Worm (Caenorhabditis elegans) whole organism, L3 larva: Measurements from ENCODE around the gene C06C6.8.

Experiments
- ceh-82 ChIP-seq: fragments of 150-350 bp; optimal IDR thresholded peaks from 2 replicates; lab custom pipeline; 2014; ENCODE audit warnings: missing biosample characterization, missing genetic modification characterization
- eor-1 ChIP-seq, 2 experiments: fragments of 150-350 bp; optimal IDR thresholded peaks; 2 replicates each; lab custom pipeline; 2014 to 2018; ENCODE audit warnings: missing biosample characterization in 2 of 2, missing genetic modification characterization in 2 of 2
- fos-1 ChIP-seq: fragments of 150-350 bp; optimal IDR thresholded peaks from 2 replicates; lab custom pipeline; 2014; ENCODE audit warnings: missing biosample characterization, missing genetic modification characterization
- jun-1 ChIP-seq: fragments of 150-350 bp; optimal IDR thresholded peaks from 2 replicates; lab custom pipeline; 2014; ENCODE audit warnings: missing biosample characterization, missing genetic modification reagents, missing genetic modification characterization
- lin-39 ChIP-seq: fragments of 150-350 bp; optimal IDR thresholded peaks from 2 replicates; lab custom pipeline; 2018; ENCODE audit warnings: missing biosample characterization, missing genetic modification reagents, missing genetic modification characterization
- nfya-1 ChIP-seq: sonication (generic microtip); optimal IDR thresholded peaks from 2 replicates; lab custom pipeline; 2017; ENCODE audit warnings: missing genetic modification characterization, mild to moderate bottlenecking, missing compliant biosample characterization, antibody characterized with exemption, moderate library complexity; ENCODE audit not compliant: insufficient read depth
- nhr-11 ChIP-seq: fragments of 150-350 bp; optimal IDR thresholded peaks from 2 replicates; lab custom pipeline; 2014; ENCODE audit warnings: missing biosample characterization, missing genetic modification characterization
- nhr-23 ChIP-seq: fragments of 150-350 bp; optimal IDR thresholded peaks from 2 replicates; lab custom pipeline; 2014; ENCODE audit warnings: missing biosample characterization, missing genetic modification reagents, missing genetic modification characterization
- unc-62 ChIP-seq: fragments of 150-350 bp; sonication (generic microtip); optimal IDR thresholded peaks from 4 replicates; lab custom pipeline; 2014; ENCODE audit warnings: missing biosample characterization, missing genetic modification reagents, missing genetic modification characterization

DNA sequence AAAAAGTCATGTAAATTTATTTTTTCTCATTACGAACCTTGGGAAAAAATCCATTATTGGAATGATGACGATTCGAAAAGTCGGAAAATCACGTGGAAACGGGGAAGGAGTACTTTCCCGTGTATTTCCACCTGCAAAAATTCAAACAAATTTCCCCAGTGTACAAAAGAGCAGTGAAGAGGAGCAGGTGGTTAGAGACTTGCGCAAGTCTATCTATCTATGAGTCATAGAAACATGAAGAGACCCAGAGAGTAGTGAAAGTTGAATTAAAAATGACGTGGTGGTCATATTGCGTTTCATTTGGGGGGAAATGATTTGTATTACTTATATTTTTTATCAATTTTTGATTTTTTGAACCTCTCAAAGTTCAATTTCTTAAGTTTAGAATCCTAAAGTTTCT lies 3.5 kb downstream of the C06C6.8 start, which contains the start of gene nhr-50:
- no peak for TF ChIP-seq nhr-11 (tag; lab: Kevin White, UChicago)
- TF ChIP-seq unc-62 (GFP tag; lab: Kevin White, UChicago), result no peak
- no peak for TF ChIP-seq lin-39 (tag; lab: Kevin White, UChicago)
- TF ChIP-seq nhr-23 (tag; lab: Kevin White, UChicago), result peak; percentile 55
- TF ChIP-seq jun-1, result peak; percentile 92
- TF ChIP-seq fos-1 (tag; lab: Kevin White, UChicago), result peak; percentile 69
- no peak for TF ChIP-seq nfya-1 (tag; lab: Kevin White, UChicago)
- no peak for TF ChIP-seq eor-1 (tag; optimal IDR thresholded peaks at IDR 0.05; lab: Kevin White, UChicago)
- no peak for TF ChIP-seq ceh-82
